Worm (Caenorhabditis elegans) whole organism, young adult: ENCODE results near the gene T25B9.8.

Experiments used
- C06A6.2 ChIP-seq: fragments of 200-800 bp; sonication (Bioruptor generic); conservative IDR thresholded peaks from 2 replicates; pipeline ENCODE4 v1.3.6; 2022; ENCODE audit warnings: missing genetic modification characterization, missing compliant biosample characterization
- attf-3 ChIP-seq: fragments of 200-800 bp; sonication (Bioruptor generic); conservative IDR thresholded peaks from 2 replicates; pipeline ENCODE4 v1.3.6; 2022; ENCODE audit warnings: missing genetic modification reagents, missing genetic modification characterization, missing compliant biosample characterization

- no peak for TF ChIP-seq attf-3
- TF ChIP-seq C06A6.2 (GFP tag; lab: Robert Waterston, UW), result no peak
Measured at ce11 chrIV:10781346-10781745, 13.3 kb upstream of the T25B9.8 start.
